Worm (Caenorhabditis elegans): Measurements from ENCODE around the gene ztf-17.
A peak's percentile ranks its signal among the peaks of the same experiment; 100 is the strongest.

ztf-17 gene

DNA sequence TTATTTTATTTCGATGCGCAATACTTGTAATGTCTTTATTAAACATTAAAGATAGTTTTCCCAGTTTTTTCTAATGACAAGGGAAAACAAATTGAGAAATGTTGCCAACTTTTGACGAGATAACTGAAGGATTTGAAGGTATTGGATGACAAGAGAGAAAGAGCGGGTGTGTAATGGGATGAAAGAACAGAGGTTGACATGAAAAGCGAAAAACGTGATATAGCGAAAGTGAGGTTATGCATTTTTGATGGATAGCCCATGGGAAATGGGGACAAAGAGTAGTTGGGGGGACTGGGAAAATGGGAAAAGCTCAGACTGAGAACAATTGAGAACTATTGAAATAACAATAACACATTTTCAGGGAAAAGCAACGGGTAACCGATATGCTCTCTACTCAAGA lies 25.2 kb upstream of the ztf-17 start:
- TF ChIP-seq R02D3.7 (tag; optimal IDR thresholded peaks at IDR 0.05) (no peak), nfya-1 (tag; optimal IDR thresholded peaks at IDR 0.05; ENCODE audit: insufficient read depth) (peak; percentile 19), lin-39 (tag; optimal IDR thresholded peaks at IDR 0.05) (peak; percentile 66)

DNA sequence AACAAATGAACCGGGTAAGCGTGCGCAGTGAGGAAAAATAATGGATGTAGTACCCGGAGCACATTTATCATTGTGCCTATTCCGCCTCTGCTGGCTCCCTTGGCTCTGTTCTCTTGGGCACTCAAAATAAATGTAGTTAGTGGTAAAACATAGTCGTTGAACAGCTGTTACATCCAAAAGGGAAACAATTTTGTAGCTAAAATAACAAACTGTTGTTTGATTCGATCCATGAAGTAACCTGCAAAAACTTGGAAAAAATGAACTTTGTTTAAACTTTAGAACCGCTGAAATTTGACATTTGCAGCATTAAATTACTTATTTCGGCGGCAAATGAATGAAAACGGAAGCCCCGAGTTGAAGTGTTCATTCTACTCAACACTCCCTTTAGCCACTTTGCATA lies 23.7 kb upstream of the ztf-17 start:
- TF ChIP-seq nhr-23 (tag; optimal IDR thresholded peaks at IDR 0.05) (no peak), lin-39 (tag; optimal IDR thresholded peaks at IDR 0.05) (peak; percentile 73), fkh-2 (tag; optimal IDR thresholded peaks at IDR 0.05) (no peak)

DNA sequence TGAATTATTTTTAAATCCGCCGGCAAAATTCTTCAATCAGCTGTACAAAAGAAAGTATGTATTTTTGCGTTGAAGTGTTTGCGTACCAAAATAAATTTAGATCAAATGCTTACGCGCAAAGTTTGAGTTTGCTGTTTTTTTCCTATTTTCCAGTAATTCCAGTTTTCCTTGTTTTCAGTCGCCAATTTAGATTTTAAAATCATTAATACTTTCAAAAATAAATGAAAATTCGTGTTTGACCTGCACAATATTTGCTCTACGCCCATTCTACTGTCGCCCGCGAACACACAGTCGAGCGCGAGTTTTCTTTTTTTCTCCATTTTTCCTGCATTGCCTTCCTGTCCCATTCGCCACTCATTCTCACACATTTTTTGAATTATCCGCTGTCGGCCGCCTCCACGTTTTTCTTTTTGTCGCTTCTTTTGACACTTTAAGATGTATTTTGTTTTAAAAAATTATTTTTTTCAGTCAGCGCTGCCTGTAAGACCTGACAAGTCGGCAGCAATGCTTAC lies 22.9 kb upstream of the ztf-17 start, which contains the start of gene ptc-1:
Gene ptc-1 (plus strand): TSS at position 462 of the 512 bp plus-strand sequence.
- TF ChIP-seq lsy-12 (tag; optimal IDR thresholded peaks at IDR 0.05): no peak
- peak; percentile 41 for TF ChIP-seq pha-4 (tag; optimal IDR thresholded peaks at IDR 0.05)
- no peak for TF ChIP-seq ceh-16 (tag; optimal IDR thresholded peaks at IDR 0.05)

DNA sequence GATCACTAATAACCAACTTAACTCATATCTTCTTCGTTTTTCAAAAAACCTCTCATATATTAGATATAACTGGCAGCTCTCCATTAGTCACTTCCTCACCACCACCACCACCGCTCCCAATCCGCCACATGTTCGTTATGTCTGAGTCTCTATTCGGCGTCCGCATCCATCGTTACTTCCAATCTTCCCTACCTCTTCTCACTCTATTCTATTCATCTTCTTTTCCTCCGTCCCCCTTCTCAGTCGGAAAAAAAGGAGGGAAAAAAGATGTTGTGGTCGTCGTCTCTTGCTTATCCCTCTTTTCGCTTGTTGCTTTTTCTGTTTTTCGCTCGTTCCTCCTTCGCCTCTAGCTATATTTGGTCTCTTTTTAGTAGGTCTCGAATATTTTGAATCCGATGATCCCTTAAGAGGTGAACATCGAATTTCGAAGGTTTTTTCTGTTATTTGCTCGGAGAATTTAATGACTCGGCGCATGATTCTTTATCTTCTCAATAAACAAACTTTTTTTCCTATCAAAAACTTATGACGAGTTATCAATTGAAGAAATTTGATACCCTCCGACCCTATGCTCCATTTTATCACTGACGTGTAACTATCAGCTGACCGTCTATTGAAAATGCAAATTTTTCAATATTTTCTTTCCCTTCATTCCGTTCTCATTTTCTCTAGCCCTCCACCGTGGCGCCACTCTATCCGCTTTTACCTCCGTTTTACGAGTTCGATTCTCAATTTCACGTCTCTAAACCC lies 22.1 kb upstream of the ztf-17 start:
- TF ChIP-seq unc-62 (GFP tag; optimal IDR thresholded peaks at IDR 0.05) (peak; percentile 16), nhr-23 (tag; optimal IDR thresholded peaks at IDR 0.05) (peak; percentile 11), mdl-1 (tag; optimal IDR thresholded peaks at IDR 0.05) (no peak), nhr-67 (tag; optimal IDR thresholded peaks at IDR 0.05) (no peak), ama-1 (optimal IDR thresholded peaks at IDR 0.05) (peak; percentile 2), pha-4 (tag; optimal IDR thresholded peaks at IDR 0.05) (peak; percentile 43), egl-5 (tag; optimal IDR thresholded peaks at IDR 0.05) (peak; percentile 55), pqm-1 (tag; optimal IDR thresholded peaks at IDR 0.05) (peak; percentile 66), ceh-9 (tag; optimal IDR thresholded peaks at IDR 0.05) (no peak), nfya-1 (tag; optimal IDR thresholded peaks at IDR 0.05; ENCODE audit: insufficient read depth) (peak; percentile 76), tbx-2 (tag; optimal IDR thresholded peaks at IDR 0.05) (peak; percentile 24), fkh-10 (GFP tag; optimal IDR thresholded peaks at IDR 0.05) (peak; percentile 32), elt-2 (tag; optimal IDR thresholded peaks at IDR 0.05) (peak; percentile 90), hmg-11 (tag; optimal IDR thresholded peaks at IDR 0.05) (peak; percentile 44), lin-39 (tag; optimal IDR thresholded peaks at IDR 0.05) (peak; percentile 85), R02D3.7 (tag; optimal IDR thresholded peaks at IDR 0.05) (no peak), ztf-4 (tag; optimal IDR thresholded peaks at IDR 0.05) (peak; percentile 32)

DNA sequence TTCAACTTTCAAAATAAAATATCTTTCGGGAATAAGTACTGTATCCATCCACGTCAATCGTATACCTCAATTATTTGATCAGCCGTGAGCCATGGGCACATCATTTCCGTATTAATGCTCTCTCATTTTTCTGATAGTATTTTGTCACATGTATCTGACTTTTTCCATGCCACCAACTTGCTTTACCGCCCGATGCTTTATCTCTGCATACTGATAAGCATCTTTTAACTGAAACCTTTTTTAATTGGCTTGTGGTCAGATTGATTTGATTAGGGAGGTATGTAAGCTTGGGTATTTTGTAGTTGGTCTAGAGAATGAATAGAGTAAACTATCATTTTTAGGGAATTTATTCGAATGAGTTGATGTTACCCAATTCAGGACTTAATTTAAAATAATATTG lies 19.4 kb upstream of the ztf-17 start:
- TF ChIP-seq pha-4 (tag; optimal IDR thresholded peaks at IDR 0.05) (no peak), pqm-1 (tag; optimal IDR thresholded peaks at IDR 0.05) (peak; percentile 57), elt-2 (tag; optimal IDR thresholded peaks at IDR 0.05) (peak; percentile 74)

DNA sequence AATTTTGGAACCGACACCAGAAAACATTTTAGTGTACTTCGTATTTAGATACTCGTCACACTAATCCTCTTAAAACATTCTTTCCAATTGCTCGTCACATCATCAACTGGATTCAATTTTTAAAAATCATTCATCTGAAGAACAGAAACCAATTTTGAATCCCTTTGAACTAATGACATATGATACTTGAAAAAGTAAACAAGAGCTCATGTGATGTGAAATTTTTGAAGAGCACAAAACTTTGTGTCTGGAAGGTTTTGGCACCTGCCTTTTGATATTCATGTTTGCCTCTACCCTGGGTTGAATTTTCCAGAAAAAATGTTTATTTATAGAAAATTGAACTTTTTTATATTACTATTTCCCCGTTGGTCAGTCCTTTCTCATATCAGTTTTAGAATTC lies 18.8 kb upstream of the ztf-17 start:
- no peak for TF ChIP-seq egl-27 (tag; optimal IDR thresholded peaks at IDR 0.05)
- no peak for TF ChIP-seq nhr-67 (tag; optimal IDR thresholded peaks at IDR 0.05)
- TF ChIP-seq nhr-11 (tag; optimal IDR thresholded peaks at IDR 0.05): no peak
- no peak for TF ChIP-seq lsy-12 (tag; optimal IDR thresholded peaks at IDR 0.05)
- TF ChIP-seq elt-1 (tag; optimal IDR thresholded peaks at IDR 0.05): no peak
- peak; percentile 43 for TF ChIP-seq elt-2 (tag; optimal IDR thresholded peaks at IDR 0.05)
- TF ChIP-seq nhr-237 (tag; optimal IDR thresholded peaks at IDR 0.05): no peak
- TF ChIP-seq ceh-28 (tag; optimal IDR thresholded peaks at IDR 0.05): no peak
- peak; percentile 89 for TF ChIP-seq pha-4 (tag; optimal IDR thresholded peaks at IDR 0.05)
- TF ChIP-seq lin-15B (tag; optimal IDR thresholded peaks at IDR 0.05): no peak
- TF ChIP-seq pqm-1 (tag; optimal IDR thresholded peaks at IDR 0.05): peak; percentile 15

DNA sequence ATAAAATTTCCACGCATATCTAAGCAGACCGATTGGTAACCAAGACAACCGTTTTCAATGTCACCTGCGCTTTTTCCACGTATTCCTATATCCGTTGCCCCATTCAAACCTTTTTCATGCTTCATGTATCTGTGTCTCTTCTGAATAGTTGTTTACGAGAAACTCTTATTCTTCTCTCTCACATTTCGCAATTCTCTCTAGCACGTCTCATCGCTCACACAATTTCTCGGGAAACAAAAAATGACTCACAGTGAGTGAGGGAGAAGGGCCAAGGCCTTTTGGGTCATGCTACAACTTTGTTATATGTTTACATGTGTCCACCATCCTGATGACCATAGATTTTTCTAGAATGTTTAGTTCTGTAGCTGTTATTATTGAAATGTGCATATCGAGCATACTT lies 17.3 kb upstream of the ztf-17 start:
- peak; percentile 7 for TF ChIP-seq lin-15B (tag; optimal IDR thresholded peaks at IDR 0.05)
- peak; percentile 67 for TF ChIP-seq lin-39 (tag; optimal IDR thresholded peaks at IDR 0.05)
- TF ChIP-seq hmg-11 (tag; optimal IDR thresholded peaks at IDR 0.05): peak; percentile 36
- TF ChIP-seq snpc-4 (tag; optimal IDR thresholded peaks at IDR 0.05): peak; percentile 45
- no peak for TF ChIP-seq daf-12 (tag; optimal IDR thresholded peaks at IDR 0.05)
- TF ChIP-seq fkh-2 (tag; optimal IDR thresholded peaks at IDR 0.05): peak; percentile 87
- TF ChIP-seq unc-62 (GFP tag; optimal IDR thresholded peaks at IDR 0.05): no peak
- no peak for TF ChIP-seq fos-1 (tag; optimal IDR thresholded peaks at IDR 0.05)
- TF ChIP-seq nhr-23 (tag; optimal IDR thresholded peaks at IDR 0.05): peak; percentile 1
- peak; percentile 61 for TF ChIP-seq nhr-25 (tag; optimal IDR thresholded peaks at IDR 0.05)
- TF ChIP-seq egl-5 (tag; optimal IDR thresholded peaks at IDR 0.05): peak; percentile 72
- peak; percentile 27 for TF ChIP-seq sea-2 (GFP tag; optimal IDR thresholded peaks at IDR 0.05)
- TF ChIP-seq mdl-1 (tag; optimal IDR thresholded peaks at IDR 0.05): no peak
- TF ChIP-seq nfya-1 (tag; optimal IDR thresholded peaks at IDR 0.05; ENCODE audit: insufficient read depth): peak; percentile 63
- no peak for TF ChIP-seq mml-1 (tag; optimal IDR thresholded peaks at IDR 0.05)
- no peak for TF ChIP-seq nhr-43 (tag; optimal IDR thresholded peaks at IDR 0.05; ENCODE audit: poor library complexity, severe bottlenecking)
- no peak for TF ChIP-seq eor-1 (tag; optimal IDR thresholded peaks at IDR 0.05)
- no peak for TF ChIP-seq lsy-12 (tag; optimal IDR thresholded peaks at IDR 0.05)
- TF ChIP-seq ama-1 (optimal IDR thresholded peaks at IDR 0.05): peak; percentile 53
- TF ChIP-seq nhr-11 (tag; optimal IDR thresholded peaks at IDR 0.05): peak; percentile 91
- TF ChIP-seq ceh-28 (tag; optimal IDR thresholded peaks at IDR 0.05): peak; percentile 8
- no peak for TF ChIP-seq nhr-76 (tag; optimal IDR thresholded peaks at IDR 0.05)
- no peak for TF ChIP-seq tbx-2 (tag; optimal IDR thresholded peaks at IDR 0.05)
- TF ChIP-seq pha-4 (tag; optimal IDR thresholded peaks at IDR 0.05): peak; percentile 32

Data from whole organism, L3 larva.